Worm (Caenorhabditis elegans) whole organism, young adult: ENCODE data around the gene cest-16.
A peak's percentile ranks its signal among the peaks of the same experiment; 100 is the strongest.

Source experiments
- B0261.1 ChIP-seq: sonication (generic microtip); optimal IDR thresholded peaks from 2 replicates; lab custom pipeline; 2016; ENCODE audit warnings: mild to moderate bottlenecking, missing genetic modification characterization, moderate library complexity, missing compliant biosample characterization
- C06A6.2 ChIP-seq: fragments of 200-800 bp; sonication (Bioruptor generic); conservative IDR thresholded peaks from 2 replicates; pipeline ENCODE4 v1.3.6; 2022; ENCODE audit warnings: missing genetic modification characterization, missing compliant biosample characterization
- F39B2.1 ChIP-seq: fragments of 200-800 bp; sonication (Bioruptor generic); IDR thresholded peaks from 2 replicates; pipeline ENCODE4 v1.3.6; 2022; ENCODE audit warnings: missing genetic modification reagents, missing genetic modification characterization, missing compliant biosample characterization
- F55B11.4 ChIP-seq: sonication (generic microtip); optimal IDR thresholded peaks from 2 replicates; lab custom pipeline; 2016; ENCODE audit warnings: missing compliant biosample characterization, missing genetic modification characterization, borderline replicate concordance; ENCODE audit not compliant: insufficient read depth
- F57A8.1 ChIP-seq: fragments of 200-800 bp; sonication (Bioruptor generic); optimal IDR thresholded peaks from 2 replicates; lab custom pipeline; 2018; ENCODE audit warnings: mild to moderate bottlenecking, missing genetic modification characterization, moderate library complexity, missing compliant biosample characterization
- Y67H2A.10 ChIP-seq: fragments of 200-800 bp; sonication (Bioruptor generic); conservative IDR thresholded peaks from 2 replicates; pipeline ENCODE4 v1.3.6; 2022; ENCODE audit warnings: missing genetic modification reagents, missing genetic modification characterization, missing compliant biosample characterization
- Y79H2A.3 ChIP-seq: fragments of 200-800 bp; sonication (Bioruptor generic); conservative IDR thresholded peaks from 2 replicates; pipeline ENCODE4 v1.3.6; 2022; ENCODE audit warnings: missing genetic modification reagents, missing genetic modification characterization, missing compliant biosample characterization
- Y95B8A.8 ChIP-seq: fragments of 200-800 bp; sonication (Bioruptor generic); IDR thresholded peaks from 2 replicates; pipeline ENCODE4 v1.3.6; 2022; ENCODE audit warnings: missing genetic modification reagents, missing genetic modification characterization, missing compliant biosample characterization
- ama-1 ChIP-seq, 3 experiments: fragments of 150-350 bp in 1 of 3; sonication (generic microtip) in 2 of 3; optimal IDR thresholded peaks; 2 replicates each; lab custom pipeline; 2014 to 2018; ENCODE audit warnings: missing biosample characterization in 2 of 3, missing genetic modification characterization in 2 of 3, missing genetic modification reagents in 2 of 3
- aptf-2 ChIP-seq: fragments of 200-800 bp; sonication (Bioruptor generic); conservative IDR thresholded peaks from 2 replicates; pipeline ENCODE4 v1.3.6; 2022; ENCODE audit warnings: missing genetic modification reagents, missing genetic modification characterization, missing compliant biosample characterization
- attf-5 ChIP-seq: fragments of 200-800 bp; sonication (Bioruptor generic); optimal IDR thresholded peaks from 2 replicates; lab custom pipeline; 2018; ENCODE audit warnings: mild to moderate bottlenecking, missing genetic modification characterization, missing compliant biosample characterization
- cebp-1 ChIP-seq, 2 experiments: fragments of 200-800 bp in 1 of 2; sonication (Bioruptor generic) in 1 of 2; sonication (generic microtip) in 1 of 2; IDR thresholded peaks in 1 of 2; optimal IDR thresholded peaks in 1 of 2; 2 replicates each; pipeline versions ENCODE4 v1.3.6 to Lab custom; 2017 to 2022; ENCODE audit warnings: missing compliant biosample characterization in 2 of 2, missing genetic modification characterization in 2 of 2, mild to moderate bottlenecking in 1 of 2, missing genetic modification reagents in 1 of 2, moderate library complexity in 1 of 2
- ceh-40 ChIP-seq: fragments of 200-800 bp; sonication (Bioruptor generic); IDR thresholded peaks from 2 replicates; pipeline ENCODE4 v1.3.6; 2022; ENCODE audit warnings: missing genetic modification characterization, missing compliant biosample characterization
- ceh-79 ChIP-seq: sonication (generic microtip); optimal IDR thresholded peaks from 2 replicates; lab custom pipeline; 2017; ENCODE audit warnings: mild to moderate bottlenecking, missing genetic modification characterization, missing compliant biosample characterization
- chd-7 ChIP-seq: sonication (generic microtip); optimal IDR thresholded peaks from 2 replicates; lab custom pipeline; 2016; ENCODE audit warnings: mild to moderate bottlenecking, missing genetic modification characterization, moderate library complexity, missing compliant biosample characterization
- dox-1 ChIP-seq: fragments of 200-800 bp; sonication (Bioruptor generic); IDR thresholded peaks from 2 replicates; pipeline ENCODE4 v1.3.6; 2022; ENCODE audit warnings: missing genetic modification reagents, missing genetic modification characterization, missing compliant biosample characterization
- efl-1 ChIP-seq: fragments of 150-350 bp; optimal IDR thresholded peaks from 2 replicates; lab custom pipeline; 2014; ENCODE audit warnings: missing biosample characterization, missing genetic modification reagents, missing genetic modification characterization
- egl-44 ChIP-seq: fragments of 200-800 bp; sonication (Bioruptor generic); IDR thresholded peaks from 2 replicates; pipeline ENCODE4 v1.3.6; 2022; ENCODE audit warnings: missing genetic modification reagents, missing genetic modification characterization, missing compliant biosample characterization
- ekl-4 ChIP-seq: fragments of 200-800 bp; sonication (Bioruptor generic); IDR thresholded peaks from 2 replicates; pipeline ENCODE4 v1.3.6; 2022; ENCODE audit warnings: missing genetic modification reagents, missing genetic modification characterization, missing compliant biosample characterization
- him-1 ChIP-seq: sonication (generic microtip); optimal IDR thresholded peaks from 2 replicates; lab custom pipeline; 2016; ENCODE audit warnings: missing genotype, missing genetic modification reagents, missing genetic modification characterization, missing compliant biosample characterization
- hmg-20 ChIP-seq: fragments of 200-800 bp; sonication (Bioruptor generic); IDR thresholded peaks from 2 replicates; pipeline ENCODE4 v1.3.6; 2022; ENCODE audit warnings: missing genetic modification reagents, missing genetic modification characterization, missing compliant biosample characterization
- hsf-1 ChIP-seq: fragments of 200-800 bp; sonication (Bioruptor generic); IDR thresholded peaks from 2 replicates; pipeline ENCODE4 v1.3.6; 2022; ENCODE audit warnings: missing genetic modification reagents, missing genetic modification characterization, missing compliant biosample characterization
- lag-1 ChIP-seq: fragments of 200-800 bp; sonication (Bioruptor generic); IDR thresholded peaks from 2 replicates; pipeline ENCODE4 v1.3.6; 2022; ENCODE audit warnings: missing genetic modification reagents, missing genetic modification characterization, missing compliant biosample characterization
- lin-35 ChIP-seq, 3 experiments: fragments of 150-350 bp in 2 of 3; sonication (generic microtip) in 1 of 3; optimal IDR thresholded peaks; 2 replicates each; lab custom pipeline; 2014 to 2018; ENCODE audit warnings: missing biosample characterization in 3 of 3, missing genetic modification characterization in 3 of 3, missing genetic modification reagents in 3 of 3
- lsy-27 ChIP-seq: sonication (generic microtip); optimal IDR thresholded peaks from 2 replicates; lab custom pipeline; 2017; ENCODE audit warnings: missing genetic modification characterization, mild to moderate bottlenecking, missing compliant biosample characterization, antibody characterized with exemption, missing genotype, borderline replicate concordance; ENCODE audit not compliant: insufficient read depth
- madf-3 ChIP-seq: fragments of 200-800 bp; sonication (Bioruptor generic); IDR thresholded peaks from 2 replicates; pipeline ENCODE4 v1.3.6; 2022; ENCODE audit warnings: missing genetic modification reagents, missing genetic modification characterization, missing compliant biosample characterization
- madf-8 ChIP-seq: fragments of 200-800 bp; sonication (Bioruptor generic); conservative IDR thresholded peaks from 2 replicates; pipeline ENCODE4 v1.3.6; 2022; ENCODE audit warnings: missing genetic modification reagents, missing genetic modification characterization, missing compliant biosample characterization
- mes-4 ChIP-seq: sonication (generic microtip); optimal IDR thresholded peaks from 2 replicates; lab custom pipeline; 2016; ENCODE audit warnings: missing genotype, missing genetic modification characterization, missing compliant biosample characterization
- mxl-1 ChIP-seq: sonication (generic microtip); optimal IDR thresholded peaks from 2 replicates; lab custom pipeline; 2016; ENCODE audit warnings: missing genetic modification characterization, missing compliant biosample characterization
- nfya-2 ChIP-seq: fragments of 200-800 bp; sonication (Bioruptor generic); IDR thresholded peaks from 2 replicates; pipeline ENCODE4 v1.3.6; 2022; ENCODE audit warnings: missing genetic modification reagents, missing genetic modification characterization, missing compliant biosample characterization
- nfyb-1 ChIP-seq: fragments of 200-800 bp; sonication (Bioruptor generic); IDR thresholded peaks from 2 replicates; pipeline ENCODE4 v1.3.6; 2022; ENCODE audit warnings: missing genetic modification reagents, missing genetic modification characterization, missing compliant biosample characterization
- nhr-120 ChIP-seq: fragments of 200-800 bp; sonication (Bioruptor generic); IDR thresholded peaks from 2 replicates; pipeline ENCODE4 v1.3.6; 2022; ENCODE audit warnings: missing genetic modification characterization, missing compliant biosample characterization
- nhr-90 ChIP-seq: sonication (generic microtip); optimal IDR thresholded peaks from 2 replicates; lab custom pipeline; 2016; ENCODE audit warnings: missing genotype, mild to moderate bottlenecking, missing genetic modification characterization, missing compliant biosample characterization
- pbrm-1 ChIP-seq: fragments of 200-800 bp; sonication (Bioruptor generic); IDR thresholded peaks from 2 replicates; pipeline ENCODE4 v1.3.6; 2022; ENCODE audit warnings: missing genetic modification reagents, missing genetic modification characterization, missing compliant biosample characterization
- rcor-1 ChIP-seq: fragments of 200-800 bp; sonication (Bioruptor generic); IDR thresholded peaks from 2 replicates; pipeline ENCODE4 v1.3.6; 2022; ENCODE audit warnings: missing genetic modification reagents, missing genetic modification characterization, missing compliant biosample characterization
- rec-8 ChIP-seq, 2 experiments: sonication (generic microtip); optimal IDR thresholded peaks; 2 replicates each; lab custom pipeline; 2016; ENCODE audit warnings: mild to moderate bottlenecking in 2 of 2, missing genetic modification characterization in 2 of 2, missing genetic modification reagents in 2 of 2, missing genotype in 2 of 2, missing biosample characterization in 1 of 2, missing compliant biosample characterization in 1 of 2, moderate library complexity in 1 of 2
- repo-1 ChIP-seq: sonication (generic microtip); optimal IDR thresholded peaks from 2 replicates; lab custom pipeline; 2017; ENCODE audit warnings: mild to moderate bottlenecking, missing genetic modification characterization, missing compliant biosample characterization
- sdz-38 ChIP-seq: sonication (generic microtip); optimal IDR thresholded peaks from 2 replicates; lab custom pipeline; 2016; ENCODE audit warnings: missing genotype, missing genetic modification characterization, missing compliant biosample characterization
- snpc-3.4 ChIP-seq: sonication (generic microtip); optimal IDR thresholded peaks from 2 replicates; lab custom pipeline; 2017; ENCODE audit warnings: missing genetic modification characterization, mild to moderate bottlenecking, missing compliant biosample characterization, antibody characterized with exemption, moderate library complexity, missing genotype, missing genetic modification reagents
- snpc-4 ChIP-seq, 5 experiments: fragments of 150-350 bp in 1 of 5; sonication (generic microtip) in 4 of 5; optimal IDR thresholded peaks; 2 replicates each; lab custom pipeline; 2014 to 2018; ENCODE audit warnings: missing genetic modification characterization in 5 of 5, missing biosample characterization in 3 of 5, antibody characterized with exemption in 2 of 5, mild to moderate bottlenecking in 2 of 5, missing compliant biosample characterization in 2 of 5, missing genotype in 2 of 5, moderate library complexity in 2 of 5, missing genetic modification reagents in 1 of 5
- sptf-2 ChIP-seq: fragments of 200-800 bp; sonication (Bioruptor generic); optimal IDR thresholded peaks from 2 replicates; lab custom pipeline; 2018; ENCODE audit warnings: mild to moderate bottlenecking, missing genetic modification characterization, missing compliant biosample characterization
- tbx-9 ChIP-seq: sonication (generic microtip); optimal IDR thresholded peaks from 2 replicates; lab custom pipeline; 2016; ENCODE audit warnings: borderline replicate concordance, missing genetic modification characterization, inconsistent platforms, missing compliant biosample characterization
- unc-130 ChIP-seq: sonication (generic microtip); optimal IDR thresholded peaks from 2 replicates; lab custom pipeline; 2016; ENCODE audit warnings: missing genetic modification reagents, missing genetic modification characterization, missing compliant biosample characterization
- xnd-1 ChIP-seq: sonication (generic microtip); optimal IDR thresholded peaks from 2 replicates; lab custom pipeline; 2016; ENCODE audit warnings: missing genotype, missing genetic modification reagents, missing genetic modification characterization, missing compliant biosample characterization
- ztf-22 ChIP-seq: fragments of 200-800 bp; sonication (Bioruptor generic); optimal IDR thresholded peaks from 2 replicates; lab custom pipeline; 2018; ENCODE audit warnings: mild to moderate bottlenecking, missing genetic modification characterization, moderate library complexity, missing compliant biosample characterization
- ztf-6 ChIP-seq: fragments of 200-800 bp; sonication (Bioruptor generic); IDR thresholded peaks from 2 replicates; pipeline ENCODE4 v1.3.6; 2022; ENCODE audit warnings: missing genetic modification reagents, missing genetic modification characterization, missing compliant biosample characterization

cest-16 gene

ce11 chrX:6292143-6292542 is 7.6 kb upstream of the cest-16 start (continued):
- TF ChIP-seq repo-1 (tag; lab: Kevin White, UChicago), result peak; percentile 79
- peak; percentile 86; the same call in 1 of the 2 replicates for TF ChIP-seq madf-3 (GFP tag; lab: Robert Waterston, UW)
- TF ChIP-seq cebp-1 (GFP tag; IDR thresholded peaks at IDR 0.05; lab: Robert Waterston, UW), result peak; percentile 54; the same call in 1 of the 2 replicates
- TF ChIP-seq cebp-1 (tag; optimal IDR thresholded peaks at IDR 0.05; lab: Kevin White, UChicago), result peak; percentile 79
- TF ChIP-seq rcor-1, result peak; percentile 87
- TF ChIP-seq tbx-9, result no peak
- TF ChIP-seq lag-1 (GFP tag; lab: Robert Waterston, UW), result no peak
- peak; percentile 64 for TF ChIP-seq ztf-22 (GFP tag; lab: Kevin White, UChicago)
- no peak for TF ChIP-seq aptf-2 (GFP tag; lab: Robert Waterston, UW)
- TF ChIP-seq mes-4 (tag; lab: Kevin White, UChicago), result peak; percentile 75
- peak; percentile 84 for TF ChIP-seq snpc-4 (GFP tag; optimal IDR thresholded peaks at IDR 0.05; lab: Kevin White, UChicago)
- peak in 3 of 4 experiments; percentile 58 to 80 (median 69) for TF ChIP-seq snpc-4 (tag; optimal IDR thresholded peaks at IDR 0.05; lab: Kevin White, UChicago)
- TF ChIP-seq nhr-120 (GFP tag; lab: Robert Waterston, UW), result peak; percentile 84; the same call in 1 of the 2 replicates
- peak; percentile 74 for TF ChIP-seq attf-5
- TF ChIP-seq lsy-27, result no peak
- TF ChIP-seq F55B11.4 (tag; lab: Kevin White, UChicago), result no peak
- TF ChIP-seq hsf-1, result peak; percentile 65; the same call in 1 of the 2 replicates
- no peak for TF ChIP-seq xnd-1 (tag; lab: Kevin White, UChicago)
- peak; percentile 92 for TF ChIP-seq nfyb-1
- peak; percentile 93 for TF ChIP-seq dox-1
- no peak for TF ChIP-seq Y79H2A.3 (GFP tag; lab: Robert Waterston, UW)
- TF ChIP-seq egl-44, result peak; percentile 93
- peak; percentile 89 for TF ChIP-seq mxl-1 (tag; lab: Kevin White, UChicago)
- TF ChIP-seq F57A8.1 (GFP tag; lab: Kevin White, UChicago), result peak; percentile 88
- peak; percentile 77 for TF ChIP-seq ekl-4 (GFP tag; lab: Robert Waterston, UW)
- peak; percentile 75 for TF ChIP-seq ceh-79 (tag; lab: Kevin White, UChicago)
- TF ChIP-seq pbrm-1 (GFP tag; lab: Robert Waterston, UW), result peak; percentile 89
- TF ChIP-seq C06A6.2, result no peak
- peak in 1 of 3 experiments; percentile 60 for TF ChIP-seq lin-35 (GFP tag; optimal IDR thresholded peaks at IDR 0.05; lab: Kevin White, UChicago)
- TF ChIP-seq Y67H2A.10, result no peak
- TF ChIP-seq madf-8, result no peak; the same call in 1 of the 2 replicates
- peak; percentile 76 to 90 for TF ChIP-seq rec-8 (tag; optimal IDR thresholded peaks at IDR 0.05; lab: Kevin White, UChicago)
- TF ChIP-seq ceh-40, result peak; percentile 83
- no peak for TF ChIP-seq sdz-38 (tag; lab: Kevin White, UChicago)
- TF ChIP-seq snpc-3.4 (tag; lab: Kevin White, UChicago), result peak; percentile 81
- TF ChIP-seq him-1 (tag; lab: Kevin White, UChicago), result peak; percentile 96
- 0 out of 2 replicates have a peak, but pooled peaks have one; percentile 59 for TF ChIP-seq ztf-6 (GFP tag; lab: Robert Waterston, UW)
- TF ChIP-seq nhr-90 (tag; lab: Kevin White, UChicago), result peak; percentile 91
- peak; percentile 91 for TF ChIP-seq chd-7 (tag; lab: Kevin White, UChicago)
- TF ChIP-seq sptf-2, result peak; percentile 95
- peak; percentile 67 for TF ChIP-seq unc-130
- peak; percentile 88 for TF ChIP-seq hmg-20 (GFP tag; lab: Robert Waterston, UW)
- 0 out of 2 replicates have a peak, but pooled peaks have one; percentile 15 for TF ChIP-seq Y95B8A.8 (GFP tag; lab: Robert Waterston, UW)
- peak; percentile 90 for TF ChIP-seq B0261.1
- TF ChIP-seq ama-1 (optimal IDR thresholded peaks at IDR 0.05; lab: Kevin White, UChicago), result no peak
- TF ChIP-seq ama-1 (GFP tag; optimal IDR thresholded peaks at IDR 0.05; lab: Kevin White, UChicago), result peak; percentile 83 to 87
- TF ChIP-seq F39B2.1 (GFP tag; lab: Robert Waterston, UW), result peak; percentile 48; the same call in 1 of the 2 replicates
- TF ChIP-seq efl-1 (GFP tag; lab: Kevin White, UChicago), result no peak
- no peak for TF ChIP-seq nfya-2 (GFP tag; lab: Robert Waterston, UW)
